Fruit fly (Drosophila melanogaster) whole organism, embryonic: Measurements from ENCODE around the gene Drep4.

Source experiments
- Atf3 ChIP-seq: fragments of 200-800 bp; sonication (Bioruptor generic); optimal IDR thresholded peaks from 3 replicates; lab custom pipeline; 2016; ENCODE audit warnings: missing biosample characterization, missing genetic modification characterization
- B-H1 ChIP-seq: fragments of 200-800 bp; sonication (Bioruptor generic); IDR thresholded peaks from 3 replicates; pipeline ENCODE4 v1.3.6; 2022; ENCODE audit warnings: missing biosample characterization, missing genetic modification characterization
- B-H2 ChIP-seq: fragments of 200-800 bp; sonication (Bioruptor generic); optimal IDR thresholded peaks from 2 replicates; lab custom pipeline; 2018; ENCODE audit warnings: missing biosample characterization, mild to moderate bottlenecking, missing genetic modification characterization
- C15 ChIP-seq: fragments of 200-800 bp; sonication (Bioruptor generic); IDR thresholded peaks from 3 replicates; pipeline ENCODE4 v1.3.6; 2022; ENCODE audit warnings: missing biosample characterization, missing genetic modification characterization
- CG11085 ChIP-seq: fragments of 200-800 bp; sonication (Bioruptor generic); IDR thresholded peaks from 2 replicates; pipeline ENCODE4 v1.3.6; 2022; ENCODE audit warnings: missing biosample characterization, missing genetic modification characterization
- CG11456 ChIP-seq: fragments of 200-800 bp; sonication (Bioruptor generic); IDR thresholded peaks from 3 replicates; pipeline ENCODE4 v1.3.6; 2022; ENCODE audit warnings: missing biosample characterization, missing genetic modification characterization
- CG12071 ChIP-seq: fragments of 200-800 bp; sonication (Bioruptor generic); optimal IDR thresholded peaks from 3 replicates; lab custom pipeline; 2018; ENCODE audit warnings: missing biosample characterization, mild to moderate bottlenecking, missing genetic modification characterization
- CG12155 ChIP-seq: fragments of 200-800 bp; sonication (Bioruptor generic); optimal IDR thresholded peaks from 3 replicates; lab custom pipeline; 2016; ENCODE audit warnings: missing biosample characterization, missing genetic modification characterization
- CG13894 ChIP-seq: fragments of 200-800 bp; sonication (Bioruptor generic); optimal IDR thresholded peaks from 3 replicates; lab custom pipeline; 2018; ENCODE audit warnings: missing biosample characterization, mild to moderate bottlenecking, missing genetic modification characterization, moderate library complexity
- CG14667 ChIP-seq: fragments of 200-800 bp; sonication (Bioruptor generic); IDR thresholded peaks from 2 replicates; pipeline ENCODE4 v1.3.6; 2022; ENCODE audit warnings: missing biosample characterization, missing genetic modification characterization
- CG1529 ChIP-seq: fragments of 200-800 bp; sonication (Bioruptor generic); optimal IDR thresholded peaks from 3 replicates; lab custom pipeline; 2018; ENCODE audit warnings: missing biosample characterization, missing genetic modification characterization
- CG3163 ChIP-seq: fragments of 200-800 bp; sonication (Bioruptor generic); optimal IDR thresholded peaks from 3 replicates; lab custom pipeline; 2016; ENCODE audit warnings: missing biosample characterization, missing genetic modification characterization
- CG32767 ChIP-seq: fragments of 200-800 bp; sonication (Bioruptor generic); IDR thresholded peaks from 2 replicates; pipeline ENCODE4 v1.3.6; 2022; ENCODE audit warnings: missing biosample characterization, missing genetic modification characterization
- CG4730 ChIP-seq: fragments of 200-800 bp; sonication (Bioruptor generic); IDR thresholded peaks from 2 replicates; pipeline ENCODE4 v1.3.6; 2022; ENCODE audit warnings: missing biosample characterization, missing genetic modification characterization
- CTCF ChIP-seq: fragments of 200-800 bp; sonication (Bioruptor generic); optimal IDR thresholded peaks from 2 replicates; lab custom pipeline; 2017; ENCODE audit warnings: missing biosample characterization, mild to moderate bottlenecking, missing genetic modification characterization, moderate library complexity
- Camta ChIP-seq: fragments of 200-800 bp; sonication (Bioruptor generic); optimal IDR thresholded peaks from 2 replicates; lab custom pipeline; 2016; ENCODE audit warnings: missing biosample characterization, missing genetic modification characterization
- CrebB ChIP-seq: fragments of 200-800 bp; sonication (Bioruptor generic); optimal IDR thresholded peaks from 3 replicates; lab custom pipeline; 2018; ENCODE audit warnings: missing biosample characterization, mild to moderate bottlenecking, missing genetic modification characterization
- D ChIP-seq, 2 experiments: fragments of 200-800 bp in 1 of 2; fragments of >200 bp in 1 of 2; sonication (Bioruptor generic) in 1 of 2; optimal IDR thresholded peaks; 2 replicates in 1 of 2; 3 replicates in 1 of 2; lab custom pipeline; 2017; ENCODE audit warnings: mild to moderate bottlenecking in 1 of 2, missing biosample characterization in 1 of 2, missing genetic modification characterization in 1 of 2, missing genetic modification reagents in 1 of 2
- Dbx ChIP-seq: fragments of 200-800 bp; sonication (Bioruptor generic); IDR thresholded peaks from 3 replicates; pipeline ENCODE4 v1.3.6; 2022; ENCODE audit warnings: missing biosample characterization, missing genetic modification characterization
- Dip3 ChIP-seq: fragments of 200-800 bp; sonication (Bioruptor generic); optimal IDR thresholded peaks from 3 replicates; lab custom pipeline; 2016; ENCODE audit warnings: missing biosample characterization, missing genetic modification characterization
- HLH3B ChIP-seq: fragments of 200-800 bp; sonication (Bioruptor generic); IDR thresholded peaks from 2 replicates; pipeline ENCODE4 v1.3.6; 2022; ENCODE audit warnings: missing biosample characterization, missing genetic modification characterization
- Hey ChIP-seq: fragments of 200-800 bp; sonication (Bioruptor generic); optimal IDR thresholded peaks from 3 replicates; lab custom pipeline; 2018; ENCODE audit warnings: missing biosample characterization, mild to moderate bottlenecking, missing genetic modification characterization
- MBD-R2 ChIP-seq: fragments of 200-800 bp; sonication (Bioruptor generic); IDR thresholded peaks from 2 replicates; pipeline ENCODE4 v1.3.6; 2022; ENCODE audit warnings: missing biosample characterization, missing genetic modification characterization
- MTF-1 ChIP-seq: fragments of 200-800 bp; sonication (Bioruptor generic); optimal IDR thresholded peaks from 2 replicates; lab custom pipeline; 2018; ENCODE audit warnings: missing biosample characterization, mild to moderate bottlenecking, missing genetic modification characterization, borderline replicate concordance
- Oli ChIP-seq: fragments of 200-800 bp; sonication (Bioruptor generic); optimal IDR thresholded peaks from 2 replicates; lab custom pipeline; 2018; ENCODE audit warnings: missing biosample characterization, mild to moderate bottlenecking, missing genetic modification characterization, moderate library complexity
- Opbp ChIP-seq: fragments of 200-800 bp; sonication (Bioruptor generic); IDR thresholded peaks from 3 replicates; pipeline ENCODE4 v1.3.6; 2022; ENCODE audit warnings: missing biosample characterization, missing genetic modification characterization; ENCODE audit not compliant: partially characterized antibody
- Pdp1 ChIP-seq, 2 experiments: fragments of 200-800 bp; sonication (Bioruptor generic); optimal IDR thresholded peaks; 3 replicates each; lab custom pipeline; 2016; ENCODE audit warnings: missing biosample characterization in 2 of 2, missing genetic modification characterization in 2 of 2, mild to moderate bottlenecking in 1 of 2, moderate library complexity in 1 of 2
- Sin3A ChIP-seq: fragments of >200 bp; optimal IDR thresholded peaks from 2 replicates; lab custom pipeline; 2018
- Sox100B ChIP-seq: fragments of 200-800 bp; sonication (Bioruptor generic); optimal IDR thresholded peaks from 3 replicates; lab custom pipeline; 2018; ENCODE audit warnings: missing biosample characterization, mild to moderate bottlenecking, missing genetic modification characterization
- bbx ChIP-seq: fragments of 200-800 bp; sonication (Bioruptor generic); IDR thresholded peaks from 2 replicates; pipeline ENCODE4 v1.3.6; 2022; ENCODE audit warnings: missing biosample characterization, missing genetic modification characterization; ENCODE audit not compliant: partially characterized antibody
- bigmax ChIP-seq: fragments of 200-800 bp; sonication (Bioruptor generic); optimal IDR thresholded peaks from 2 replicates; lab custom pipeline; 2018; ENCODE audit warnings: missing biosample characterization, mild to moderate bottlenecking, missing genetic modification characterization
- caup ChIP-seq: fragments of 200-800 bp; sonication (Bioruptor generic); optimal IDR thresholded peaks from 3 replicates; lab custom pipeline; 2017; ENCODE audit warnings: missing biosample characterization, mild to moderate bottlenecking, missing genetic modification characterization, moderate library complexity; ENCODE audit not compliant: severe bottlenecking
- chif ChIP-seq, 2 experiments: fragments of 200-800 bp; sonication (Bioruptor generic); optimal IDR thresholded peaks; 3 replicates each; lab custom pipeline; 2016; ENCODE audit warnings: missing biosample characterization in 2 of 2, missing genetic modification characterization in 2 of 2
- ci ChIP-seq: fragments of 200-800 bp; sonication (Bioruptor generic); IDR thresholded peaks from 3 replicates; pipeline ENCODE4 v1.3.6; 2022; ENCODE audit warnings: missing biosample characterization, missing genetic modification characterization
- dati ChIP-seq: fragments of 200-800 bp; sonication (Bioruptor generic); IDR thresholded peaks from 2 replicates; pipeline ENCODE4 v1.3.6; 2022; ENCODE audit warnings: missing biosample characterization, missing genetic modification characterization
- dmrt99B ChIP-seq: fragments of 200-800 bp; sonication (Bioruptor generic); optimal IDR thresholded peaks from 2 replicates; lab custom pipeline; 2018; ENCODE audit warnings: missing biosample characterization, mild to moderate bottlenecking, missing genetic modification characterization, moderate library complexity
- esg ChIP-seq: fragments of 200-800 bp; sonication (Bioruptor generic); conservative IDR thresholded peaks from 2 replicates; pipeline ENCODE4 v1.3.6; 2022; ENCODE audit warnings: missing biosample characterization, missing genetic modification characterization
- fd96Cb ChIP-seq: fragments of 200-800 bp; sonication (Bioruptor generic); optimal IDR thresholded peaks from 2 replicates; lab custom pipeline; 2018; ENCODE audit warnings: missing biosample characterization, mild to moderate bottlenecking, missing genetic modification characterization, moderate library complexity
- fru ChIP-seq: fragments of >200 bp; optimal IDR thresholded peaks from 2 replicates; lab custom pipeline; 2017
- kay ChIP-seq: fragments of 200-800 bp; sonication (Bioruptor generic); optimal IDR thresholded peaks from 2 replicates; lab custom pipeline; 2016; ENCODE audit warnings: missing biosample characterization, missing genetic modification characterization
- lab ChIP-seq: fragments of 200-800 bp; sonication (Bioruptor generic); optimal IDR thresholded peaks from 3 replicates; lab custom pipeline; 2017; ENCODE audit warnings: missing biosample characterization, missing genetic modification characterization, mild to moderate bottlenecking, moderate library complexity, missing genetic modification reagents
- lov ChIP-seq, 2 experiments: fragments of 200-800 bp in 1 of 2; fragments of >200 bp in 1 of 2; sonication (Bioruptor generic) in 1 of 2; IDR thresholded peaks in 1 of 2; optimal IDR thresholded peaks in 1 of 2; 2 replicates in 1 of 2; 3 replicates in 1 of 2; pipeline versions ENCODE4 v1.3.6 to Lab custom; 2017 to 2022; ENCODE audit warnings: missing biosample characterization in 1 of 2, missing genetic modification characterization in 1 of 2
- pnt ChIP-seq: fragments of 200-800 bp; sonication (Bioruptor generic); optimal IDR thresholded peaks from 3 replicates; lab custom pipeline; 2016; ENCODE audit warnings: missing biosample characterization, missing genetic modification characterization
- pros ChIP-seq: fragments of 200-800 bp; sonication (Bioruptor generic); optimal IDR thresholded peaks from 3 replicates; lab custom pipeline; 2019; ENCODE audit warnings: missing biosample characterization, mild to moderate bottlenecking, missing genetic modification characterization, moderate library complexity
- shn ChIP-seq: fragments of 200-800 bp; sonication (Bioruptor generic); optimal IDR thresholded peaks from 3 replicates; lab custom pipeline; 2016; ENCODE audit warnings: missing biosample characterization, missing genetic modification characterization
- slbo ChIP-seq: fragments of 200-800 bp; sonication (Bioruptor generic); IDR thresholded peaks from 2 replicates; pipeline ENCODE4 v1.3.6; 2022; ENCODE audit warnings: missing biosample characterization, missing genetic modification characterization
- sug ChIP-seq: fragments of 200-800 bp; optimal IDR thresholded peaks from 2 replicates; lab custom pipeline; 2019; ENCODE audit warnings: missing biosample characterization, mild to moderate bottlenecking, missing genetic modification characterization, moderate library complexity
- vnd ChIP-seq: fragments of 200-800 bp; sonication (Bioruptor generic); IDR thresholded peaks from 3 replicates; pipeline ENCODE4 v1.3.6; 2022; ENCODE audit warnings: missing biosample characterization, missing genetic modification characterization; ENCODE audit not compliant: partially characterized antibody
- vvl ChIP-seq: fragments of 200-800 bp; sonication (Bioruptor generic); IDR thresholded peaks from 2 replicates; pipeline ENCODE4 v1.3.6; 2022; ENCODE audit warnings: missing biosample characterization, missing genetic modification characterization
- wdn ChIP-seq: fragments of 200-800 bp; sonication (Bioruptor generic); IDR thresholded peaks from 2 replicates; pipeline ENCODE4 v1.3.6; 2022; ENCODE audit warnings: missing biosample characterization, missing genetic modification characterization
- zen ChIP-seq: fragments of 200-800 bp; sonication (Bioruptor generic); optimal IDR thresholded peaks from 3 replicates; lab custom pipeline; 2018; ENCODE audit warnings: missing biosample characterization, mild to moderate bottlenecking, missing genetic modification characterization, moderate library complexity

Drep4 gene

DNA sequence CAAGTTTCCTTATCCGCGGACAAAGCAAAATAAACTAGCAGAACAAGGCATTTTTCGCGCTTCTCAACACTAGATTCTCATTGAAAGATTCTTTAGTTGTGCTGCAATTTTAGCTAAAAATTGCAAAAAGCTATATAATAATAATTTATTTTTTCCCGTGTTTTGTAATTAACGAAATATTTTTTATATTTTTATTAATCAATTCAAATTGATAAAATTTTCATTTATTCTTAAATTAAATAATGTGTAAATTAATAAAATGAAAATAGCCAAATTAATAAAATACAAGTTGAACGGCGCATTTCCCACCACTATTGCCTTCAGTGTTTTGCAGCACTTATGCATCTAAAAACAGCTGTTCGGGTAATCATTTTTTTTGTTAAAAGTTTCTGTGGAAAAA is at the start of gene Drep4, which contains the start of gene Uvrag (continued):
- TF ChIP-seq pros (GFP tag; lab: Kevin White, UChicago) (no peak), Atf3 (no peak), CG11456 (GFP tag; lab: Robert Waterston, UW) (no peak), zen (peak; percentile 75), CG12155 (GFP tag; lab: Kevin White, UChicago) (peak; percentile 68), CG12071 (no peak), chif (GFP tag; optimal IDR thresholded peaks at IDR 0.05; lab: Kevin White, UChicago) (peak in 1 of 2 experiments; percentile 9), Dbx (GFP tag; lab: Robert Waterston, UW) (peak; percentile 75), C15 (GFP tag; lab: Robert Waterston, UW) (no peak), Oli (tag; lab: Kevin White, UChicago) (peak; percentile 62), MTF-1 (GFP tag; lab: Kevin White, UChicago) (no peak), CG4730 (GFP tag; lab: Robert Waterston, UW) (no peak), esg (peak; percentile 32; the same call in 1 of the 2 replicates), Sox100B (GFP tag; lab: Kevin White, UChicago) (peak; percentile 75), kay (GFP tag; lab: Kevin White, UChicago) (peak; percentile 40), dati (GFP tag; lab: Robert Waterston, UW) (no peak), CrebB (tag; lab: Kevin White, UChicago) (no peak), bigmax (GFP tag; lab: Kevin White, UChicago) (no peak), CG14667 (GFP tag; lab: Robert Waterston, UW) (peak; percentile 34; the same call in 1 of the 2 replicates), lov (optimal IDR thresholded peaks at IDR 0.05; lab: Kevin White, UChicago) (no peak), lov (GFP tag; IDR thresholded peaks at IDR 0.05; lab: Robert Waterston, UW) (no peak), CG32767 (GFP tag; lab: Robert Waterston, UW) (peak; percentile 30; the same call in 1 of the 2 replicates), vvl (GFP tag; lab: Robert Waterston, UW) (no peak), fd96Cb (tag; lab: Kevin White, UChicago) (peak; percentile 48), B-H1 (GFP tag; lab: Robert Waterston, UW) (peak; percentile 35; the same call in 1 of the 3 replicates), Sin3A (lab: Kevin White, UChicago) (no peak), pnt (GFP tag; lab: Kevin White, UChicago) (no peak), Dip3 (GFP tag; lab: Kevin White, UChicago) (peak; percentile 33), Camta (GFP tag; lab: Kevin White, UChicago) (no peak), vnd (GFP tag; lab: Robert Waterston, UW) (no peak), HLH3B (GFP tag; lab: Robert Waterston, UW) (0 out of 2 replicates have a peak, but pooled peaks have one; percentile 16), lab (GFP tag; lab: Kevin White, UChicago) (peak; percentile 57), wdn (no peak), Opbp (GFP tag; lab: Robert Waterston, UW) (no peak), slbo (GFP tag; lab: Robert Waterston, UW) (peak; percentile 83), Pdp1 (GFP tag; optimal IDR thresholded peaks at IDR 0.05; lab: Kevin White, UChicago) (no peak), D (optimal IDR thresholded peaks at IDR 0.05; lab: Kevin White, UChicago) (no peak), D (GFP tag; optimal IDR thresholded peaks at IDR 0.05; lab: Kevin White, UChicago) (no peak), Hey (no peak), caup (no peak), CG13894 (tag; lab: Kevin White, UChicago) (no peak), CTCF (no peak), ci (GFP tag; lab: Robert Waterston, UW) (no peak), dmrt99B (no peak), B-H2 (GFP tag; lab: Kevin White, UChicago) (peak; percentile 75), shn (GFP tag; lab: Kevin White, UChicago) (no peak), fru (lab: Kevin White, UChicago) (no peak), CG1529 (GFP tag; lab: Kevin White, UChicago) (no peak), CG11085 (GFP tag; lab: Robert Waterston, UW) (no peak), bbx (no peak), MBD-R2 (GFP tag; lab: Robert Waterston, UW) (peak; percentile 72), sug (tag; lab: Kevin White, UChicago) (no peak), CG3163 (GFP tag; lab: Kevin White, UChicago) (no peak)
